Fruit fly (Drosophila melanogaster): Measurements from ENCODE around the gene comt.

Gene comt

dm6 chrX:13244462-13244861 lies 14.4 kb upstream of the comt start:
- peak; percentile 75 for TF ChIP-seq CG15336 (GFP tag; IDR thresholded peaks at IDR 0.05)
- no peak for TF ChIP-seq fkh (GFP tag; optimal IDR thresholded peaks at IDR 0.05)
- TF ChIP-seq CG4318 (GFP tag; optimal IDR thresholded peaks at IDR 0.05) = peak; percentile 68
- TF ChIP-seq Gug (GFP tag; IDR thresholded peaks at IDR 0.05) = peak; percentile 59
- TF ChIP-seq fd85E (GFP tag; optimal IDR thresholded peaks at IDR 0.05) = no peak
- TF ChIP-seq CG8632 (GFP tag; optimal IDR thresholded peaks at IDR 0.05) = peak; percentile 77
- TF ChIP-seq Ets96B (tag; optimal IDR thresholded peaks at IDR 0.05) = peak; percentile 79
- TF ChIP-seq CG6808 (GFP tag; optimal IDR thresholded peaks at IDR 0.05) = peak; percentile 70
- peak; percentile 85 for TF ChIP-seq acj6 (GFP tag; optimal IDR thresholded peaks at IDR 0.05)
- peak; percentile 42 for TF ChIP-seq CG8319 (GFP tag; optimal IDR thresholded peaks at IDR 0.05)
- TF ChIP-seq lz (GFP tag; optimal IDR thresholded peaks at IDR 0.05) = peak; percentile 77
- peak; percentile 83 for TF ChIP-seq net (GFP tag; optimal IDR thresholded peaks at IDR 0.05)
- TF ChIP-seq dac (GFP tag; optimal IDR thresholded peaks at IDR 0.05) = peak; percentile 51
- peak; percentile 66 for TF ChIP-seq CG1621 (tag; optimal IDR thresholded peaks at IDR 0.05)
- TF ChIP-seq Eip78C (GFP tag) = peak; percentile 95
- TF ChIP-seq CG34406 (GFP tag; optimal IDR thresholded peaks at IDR 0.05) = peak; percentile 75
- peak; percentile 72 for TF ChIP-seq Sox15 (GFP tag; optimal IDR thresholded peaks at IDR 0.05)
- peak; percentile 78 for TF ChIP-seq CG11902 (GFP tag; optimal IDR thresholded peaks at IDR 0.05)
- peak; percentile 73 for TF ChIP-seq Hr4 (GFP tag; optimal IDR thresholded peaks at IDR 0.05)
- TF ChIP-seq CG6163 (GFP tag; IDR thresholded peaks at IDR 0.05) = peak; percentile 88
- TF ChIP-seq salr (GFP tag; optimal IDR thresholded peaks at IDR 0.05) = peak; percentile 71 to 72
- TF ChIP-seq spab (GFP tag; optimal IDR thresholded peaks at IDR 0.05) = peak; percentile 62
- peak; percentile 71 for TF ChIP-seq fd59A (GFP tag; optimal IDR thresholded peaks at IDR 0.05)
- peak; percentile 82 for TF ChIP-seq Sox14 (GFP tag; optimal IDR thresholded peaks at IDR 0.05)
- TF ChIP-seq CG6854 (GFP tag; optimal IDR thresholded peaks at IDR 0.05) = no peak
- TF ChIP-seq svp (GFP tag) = peak; percentile 91
- TF ChIP-seq OdsH (GFP tag; optimal IDR thresholded peaks at IDR 0.05) = peak; percentile 83
- peak; percentile 70 for TF ChIP-seq dsx (GFP tag; optimal IDR thresholded peaks at IDR 0.05; ENCODE audit: poor library complexity, severe bottlenecking)
- TF ChIP-seq vri (GFP tag; optimal IDR thresholded peaks at IDR 0.05) = peak; percentile 52
- no peak for TF ChIP-seq Hr38 (GFP tag; optimal IDR thresholded peaks at IDR 0.05)
- TF ChIP-seq CG10669 (GFP tag; optimal IDR thresholded peaks at IDR 0.05) = peak; percentile 80
- TF ChIP-seq CG11294 (GFP tag; IDR thresholded peaks at IDR 0.05) = peak; percentile 25; the same call in 1 of the 2 replicates
- TF ChIP-seq Eip93F (GFP tag; optimal IDR thresholded peaks at IDR 0.05) = no peak
- peak; percentile 83 for TF ChIP-seq CG6792 (GFP tag; optimal IDR thresholded peaks at IDR 0.05)
- peak; percentile 85 for TF ChIP-seq pdm3 (GFP tag; optimal IDR thresholded peaks at IDR 0.05)
- peak; percentile 82 for TF ChIP-seq topi (GFP tag; optimal IDR thresholded peaks at IDR 0.05)
- TF ChIP-seq CG16779 (tag; optimal IDR thresholded peaks at IDR 0.05) = peak; percentile 26
- TF ChIP-seq CG6276 (GFP tag; optimal IDR thresholded peaks at IDR 0.05) = peak; percentile 37
- peak; percentile 73 for TF ChIP-seq CG3032 (tag; optimal IDR thresholded peaks at IDR 0.05)
- TF ChIP-seq CG11762 (GFP tag; optimal IDR thresholded peaks at IDR 0.05; ENCODE audit: insufficient read depth) = peak; percentile 63
- peak; percentile 74 for TF ChIP-seq CG31627 (GFP tag; optimal IDR thresholded peaks at IDR 0.05)
- TF ChIP-seq CG7368 (GFP tag; optimal IDR thresholded peaks at IDR 0.05) = peak; percentile 78
- TF ChIP-seq eg (GFP tag; IDR thresholded peaks at IDR 0.05) = peak; percentile 75; the same call in 2 of the 3 replicates
- TF ChIP-seq CG9139 (GFP tag; optimal IDR thresholded peaks at IDR 0.05) = peak; percentile 40
- TF ChIP-seq Smox (GFP tag; optimal IDR thresholded peaks at IDR 0.05) = peak; percentile 75
- TF ChIP-seq CG3919 (GFP tag; optimal IDR thresholded peaks at IDR 0.05) = peak; percentile 86
- TF ChIP-seq Met (GFP tag; optimal IDR thresholded peaks at IDR 0.05) = peak; percentile 84
- peak; percentile 83 for TF ChIP-seq cyc (GFP tag; optimal IDR thresholded peaks at IDR 0.05)
- no peak for TF ChIP-seq Blimp-1 (GFP tag; optimal IDR thresholded peaks at IDR 0.05)
- peak; percentile 83 for TF ChIP-seq esn (GFP tag; optimal IDR thresholded peaks at IDR 0.05)
- TF ChIP-seq CG10631 (GFP tag; optimal IDR thresholded peaks at IDR 0.05) = peak; percentile 83
- TF ChIP-seq CG8119 (GFP tag; IDR thresholded peaks at IDR 0.05) = peak; percentile 77
